Fruit fly (Drosophila melanogaster): ENCODE results near the gene dsb.

dm6 chr3L:1885436-1885835 lies 24.6 kb downstream of the dsb start, which contains the start of gene Tmhs:
- TF ChIP-seq Eip75B (GFP tag; optimal IDR thresholded peaks at IDR 0.05) (no peak), CG11294 (GFP tag; IDR thresholded peaks at IDR 0.05) (no peak)
